Worm (Caenorhabditis elegans): Measurements from ENCODE around the gene srg-67.

ce11 chrV:5433020-5433419, 29.8 kb downstream of the srg-67 start, which contains the start of gene acl-6:
- no peak for TF ChIP-seq him-1 (tag; optimal IDR thresholded peaks at IDR 0.05)
- TF ChIP-seq dao-5 (tag; optimal IDR thresholded peaks at IDR 0.05), result no peak
